Worm (Caenorhabditis elegans) whole organism, mixed stage, embryonic: ENCODE results near the gene elof-1.

Experiments
- M03D4.4 ChIP-seq: sonication (generic microtip); optimal IDR thresholded peaks from 2 replicates; lab custom pipeline; 2017; ENCODE audit warnings: mild to moderate bottlenecking, missing genetic modification characterization, missing compliant biosample characterization
- bed-3 ChIP-seq: fragments of 200-800 bp; sonication (Bioruptor generic); optimal IDR thresholded peaks from 3 replicates; lab custom pipeline; 2018; ENCODE audit warnings: mild to moderate bottlenecking, missing genetic modification characterization, moderate library complexity, missing compliant biosample characterization
- blmp-1 ChIP-seq: fragments of 150-350 bp; optimal IDR thresholded peaks from 2 replicates; lab custom pipeline; 2014; ENCODE audit warnings: missing biosample characterization, missing genetic modification characterization
- ceh-39 ChIP-seq: fragments of 150-350 bp; optimal IDR thresholded peaks from 2 replicates; lab custom pipeline; 2014; ENCODE audit warnings: missing biosample characterization, missing genetic modification characterization
- ceh-43 ChIP-seq: fragments of 200-800 bp; sonication (Bioruptor generic); optimal IDR thresholded peaks from 2 replicates; lab custom pipeline; 2018; ENCODE audit warnings: mild to moderate bottlenecking, missing genetic modification characterization, moderate library complexity, missing compliant biosample characterization
- ceh-83 ChIP-seq: fragments of 200-800 bp; sonication (Bioruptor generic); optimal IDR thresholded peaks from 2 replicates; lab custom pipeline; 2018; ENCODE audit warnings: mild to moderate bottlenecking, missing genetic modification characterization, missing compliant biosample characterization
- ces-1 ChIP-seq: fragments of 150-350 bp; optimal IDR thresholded peaks from 2 replicates; lab custom pipeline; 2014; ENCODE audit warnings: missing biosample characterization, missing genetic modification reagents, missing genetic modification characterization
- cnd-1 ChIP-seq: fragments of 200-800 bp; sonication (Bioruptor generic); optimal IDR thresholded peaks from 2 replicates; lab custom pipeline; 2018; ENCODE audit warnings: mild to moderate bottlenecking, missing genetic modification characterization, missing compliant biosample characterization
- drap-1 ChIP-seq: fragments of 200-800 bp; sonication (Bioruptor generic); optimal IDR thresholded peaks from 3 replicates; lab custom pipeline; 2018; ENCODE audit warnings: mild to moderate bottlenecking, missing genetic modification characterization, missing compliant biosample characterization
- elt-1 ChIP-seq: sonication (generic microtip); optimal IDR thresholded peaks from 2 replicates; lab custom pipeline; 2017; ENCODE audit warnings: missing genetic modification characterization, mild to moderate bottlenecking, missing compliant biosample characterization, antibody characterized with exemption, moderate library complexity, borderline replicate concordance; ENCODE audit not compliant: insufficient read depth
- elt-3 ChIP-seq: fragments of 150-350 bp; optimal IDR thresholded peaks from 2 replicates; lab custom pipeline; 2014; ENCODE audit warnings: missing biosample characterization, missing genetic modification characterization
- flh-1 ChIP-seq: fragments of 200-800 bp; sonication (Bioruptor generic); optimal IDR thresholded peaks from 2 replicates; lab custom pipeline; 2018; ENCODE audit warnings: mild to moderate bottlenecking, missing genetic modification characterization, moderate library complexity, missing compliant biosample characterization
- ham-2 ChIP-seq: fragments of 200-800 bp; sonication (Bioruptor generic); optimal IDR thresholded peaks from 2 replicates; lab custom pipeline; 2018; ENCODE audit warnings: mild to moderate bottlenecking, missing genetic modification characterization, missing compliant biosample characterization
- hlh-1 ChIP-seq: fragments of 150-350 bp; optimal IDR thresholded peaks from 2 replicates; lab custom pipeline; 2014; ENCODE audit warnings: missing biosample characterization, missing genetic modification reagents, missing genetic modification characterization
- lin-13 ChIP-seq: fragments of 150-350 bp; optimal IDR thresholded peaks from 2 replicates; lab custom pipeline; 2014; ENCODE audit warnings: missing biosample characterization, missing genetic modification characterization
- lin-32 ChIP-seq: fragments of 200-800 bp; sonication (Bioruptor generic); optimal IDR thresholded peaks from 2 replicates; lab custom pipeline; 2018; ENCODE audit warnings: mild to moderate bottlenecking, missing genetic modification characterization, missing compliant biosample characterization
- lsy-2 ChIP-seq: fragments of 150-350 bp; optimal IDR thresholded peaks from 2 replicates; lab custom pipeline; 2014; ENCODE audit warnings: missing biosample characterization, missing genetic modification characterization
- mab-5 ChIP-seq: fragments of 150-350 bp; optimal IDR thresholded peaks from 2 replicates; lab custom pipeline; 2014; ENCODE audit warnings: missing biosample characterization, missing genetic modification characterization
- mep-1 ChIP-seq: fragments of 150-350 bp; optimal IDR thresholded peaks from 2 replicates; lab custom pipeline; 2017; ENCODE audit warnings: missing biosample characterization, missing genetic modification reagents, missing genetic modification characterization, inconsistent platforms
- mls-2 ChIP-seq: sonication (generic microtip); optimal IDR thresholded peaks from 2 replicates; lab custom pipeline; 2016; ENCODE audit warnings: mild to moderate bottlenecking, missing genetic modification characterization, moderate library complexity, missing compliant biosample characterization
- nhr-12 ChIP-seq: fragments of 150-350 bp; optimal IDR thresholded peaks from 2 replicates; lab custom pipeline; 2014; ENCODE audit warnings: missing biosample characterization, missing genetic modification characterization
- nhr-2 ChIP-seq: fragments of 150-350 bp; optimal IDR thresholded peaks from 2 replicates; lab custom pipeline; 2014; ENCODE audit warnings: missing biosample characterization, missing genetic modification characterization
- nhr-237 ChIP-seq: fragments of 150-350 bp; optimal IDR thresholded peaks from 2 replicates; lab custom pipeline; 2014; ENCODE audit warnings: missing biosample characterization, missing genetic modification characterization
- nhr-28 ChIP-seq: fragments of 150-350 bp; optimal IDR thresholded peaks from 2 replicates; lab custom pipeline; 2014; ENCODE audit warnings: missing biosample characterization, missing genetic modification characterization
- nhr-76 ChIP-seq: sonication (generic microtip); optimal IDR thresholded peaks from 2 replicates; lab custom pipeline; 2017; ENCODE audit warnings: missing biosample characterization, missing genetic modification characterization
- pha-4 ChIP-seq: fragments of 150-350 bp; optimal IDR thresholded peaks from 2 replicates; lab custom pipeline; 2018; ENCODE audit warnings: missing biosample characterization, missing genetic modification reagents, missing genetic modification characterization
- sem-2 ChIP-seq: fragments of 200-800 bp; sonication (Bioruptor generic); optimal IDR thresholded peaks from 2 replicates; lab custom pipeline; 2018; ENCODE audit warnings: mild to moderate bottlenecking, missing genetic modification characterization, missing compliant biosample characterization
- snpc-4 ChIP-seq: fragments of 150-350 bp; optimal IDR thresholded peaks from 2 replicates; lab custom pipeline; 2014; ENCODE audit warnings: missing biosample characterization, missing genetic modification characterization
- sptf-1 ChIP-seq: sonication (generic microtip); optimal IDR thresholded peaks from 2 replicates; lab custom pipeline; 2017; ENCODE audit warnings: mild to moderate bottlenecking, missing genetic modification characterization, moderate library complexity, missing compliant biosample characterization
- tbx-8 ChIP-seq: fragments of 200-800 bp; sonication (Bioruptor generic); optimal IDR thresholded peaks from 2 replicates; lab custom pipeline; 2018; ENCODE audit warnings: mild to moderate bottlenecking, missing genetic modification characterization, moderate library complexity, missing compliant biosample characterization
- unc-120 ChIP-seq: sonication (generic microtip); optimal IDR thresholded peaks from 2 replicates; lab custom pipeline; 2017; ENCODE audit warnings: missing genetic modification characterization, missing compliant biosample characterization; ENCODE audit not compliant: poor library complexity, severe bottlenecking
- unc-39 ChIP-seq: fragments of 150-350 bp; optimal IDR thresholded peaks from 2 replicates; lab custom pipeline; 2014; ENCODE audit warnings: missing biosample characterization, missing genetic modification characterization
- unc-62 ChIP-seq: fragments of 150-350 bp; optimal IDR thresholded peaks from 2 replicates; lab custom pipeline; 2014; ENCODE audit warnings: missing biosample characterization, missing genetic modification reagents, missing genetic modification characterization
- zip-8 ChIP-seq: fragments of 150-350 bp; optimal IDR thresholded peaks from 2 replicates; lab custom pipeline; 2014; ENCODE audit warnings: missing biosample characterization, missing genetic modification characterization
- ztf-11 ChIP-seq: fragments of 150-350 bp; optimal IDR thresholded peaks from 2 replicates; lab custom pipeline; 2014; ENCODE audit warnings: missing biosample characterization, missing genetic modification characterization

Gene elof-1

DNA sequence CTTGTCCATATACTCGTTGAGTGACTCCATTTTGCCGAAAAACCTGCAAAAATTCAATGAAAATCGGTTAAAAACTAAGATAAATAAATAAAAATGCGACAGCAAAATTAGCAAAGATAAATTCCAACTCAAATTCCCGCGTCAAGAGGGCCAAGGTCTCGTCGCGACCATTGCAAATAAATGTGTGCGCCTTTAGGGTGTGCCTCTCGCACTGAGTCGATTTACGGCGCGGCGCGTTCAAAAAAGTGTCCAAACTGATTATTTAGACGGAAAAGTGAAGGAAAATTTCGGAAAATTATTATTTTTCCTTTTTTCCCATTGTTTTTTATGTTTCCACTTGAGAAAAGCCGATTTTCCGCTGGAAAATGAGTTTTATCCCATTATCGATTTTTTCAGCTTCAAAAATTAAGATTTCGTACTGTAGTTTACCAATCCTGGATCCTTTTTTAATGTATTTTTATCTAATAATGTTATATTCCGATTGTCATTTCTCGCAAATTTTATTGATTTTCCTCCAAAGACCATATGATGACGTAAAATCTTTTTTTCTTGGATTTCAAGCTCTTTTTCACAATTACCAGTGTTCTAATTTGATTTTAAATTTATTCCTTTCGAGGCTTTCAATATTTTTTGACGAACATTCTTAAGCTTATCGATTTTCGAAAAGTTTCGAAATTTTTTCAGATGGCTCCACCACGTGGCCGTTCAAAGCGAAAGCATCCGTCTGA lies 40.7 kb downstream of the elof-1 start, which contains the start of the genes kbp-3 and nurf-1:
Gene kbp-3 (minus strand): TSS at position 43 of the 728 bp plus-strand sequence.
Gene nurf-1 (plus strand): TSS at position 678 of the 728 bp plus-strand sequence.
- no peak for TF ChIP-seq nhr-76 (tag; lab: Kevin White, UChicago)
- TF ChIP-seq unc-120 (tag; lab: Kevin White, UChicago): peak; percentile 56
- no peak for TF ChIP-seq mls-2
- TF ChIP-seq nhr-237: peak; percentile 22
- peak; percentile 18 for TF ChIP-seq unc-62 (GFP tag; lab: Kevin White, UChicago)
- no peak for TF ChIP-seq unc-39 (tag; lab: Kevin White, UChicago)
- TF ChIP-seq drap-1: no peak
- no peak for TF ChIP-seq bed-3
- TF ChIP-seq ces-1: peak; percentile 57
- no peak for TF ChIP-seq nhr-12
- TF ChIP-seq elt-1 (tag; lab: Kevin White, UChicago): no peak
- TF ChIP-seq nhr-28 (tag; lab: Kevin White, UChicago): no peak
- no peak for TF ChIP-seq tbx-8 (GFP tag; lab: Kevin White, UChicago)
- peak; percentile 37 for TF ChIP-seq hlh-1 (tag; lab: Kevin White, UChicago)
- no peak for TF ChIP-seq mab-5 (tag; lab: Kevin White, UChicago)
- peak; percentile 49 for TF ChIP-seq lin-13 (tag; lab: Kevin White, UChicago)
- TF ChIP-seq flh-1 (GFP tag; lab: Kevin White, UChicago): no peak
- TF ChIP-seq cnd-1 (tag; lab: Kevin White, UChicago): peak; percentile 1
- no peak for TF ChIP-seq snpc-4 (tag; lab: Kevin White, UChicago)
- TF ChIP-seq sem-2: no peak
- no peak for TF ChIP-seq ceh-83
- TF ChIP-seq lin-32 (GFP tag; lab: Kevin White, UChicago): no peak
- TF ChIP-seq elt-3 (tag; lab: Kevin White, UChicago): no peak
- no peak for TF ChIP-seq ham-2
- no peak for TF ChIP-seq ztf-11 (tag; lab: Kevin White, UChicago)
- no peak for TF ChIP-seq nhr-2
- TF ChIP-seq M03D4.4: no peak
- TF ChIP-seq lsy-2 (tag; lab: Kevin White, UChicago): peak; percentile 62
- no peak for TF ChIP-seq blmp-1 (tag; lab: Kevin White, UChicago)
- peak; percentile 32 for TF ChIP-seq pha-4
- TF ChIP-seq zip-8 (tag; lab: Kevin White, UChicago): no peak
- no peak for TF ChIP-seq ceh-43 (GFP tag; lab: Kevin White, UChicago)
- TF ChIP-seq sptf-1: peak; percentile 21
- peak; percentile 79 for TF ChIP-seq mep-1 (tag; lab: Kevin White, UChicago)
- peak; percentile 15 for TF ChIP-seq ceh-39 (tag; lab: Kevin White, UChicago)
- TF ChIP-seq, all 35 proteins: peak for 12

ce11 chrII:14393766-14394165 lies 44.2 kb downstream of the elof-1 start:
- no peak for TF ChIP-seq zip-8 (tag; lab: Kevin White, UChicago)
- TF ChIP-seq mls-2: no peak
- no peak for TF ChIP-seq ham-2
- TF ChIP-seq flh-1 (GFP tag; lab: Kevin White, UChicago): no peak
- no peak for TF ChIP-seq cnd-1 (tag; lab: Kevin White, UChicago)
- TF ChIP-seq hlh-1 (tag; lab: Kevin White, UChicago): no peak
- no peak for TF ChIP-seq sptf-1
- no peak for TF ChIP-seq nhr-76 (tag; lab: Kevin White, UChicago)
- TF ChIP-seq tbx-8 (GFP tag; lab: Kevin White, UChicago): no peak
- no peak for TF ChIP-seq ceh-83
- no peak for TF ChIP-seq nhr-12
- TF ChIP-seq bed-3: no peak
- TF ChIP-seq drap-1: no peak
- TF ChIP-seq nhr-28 (tag; lab: Kevin White, UChicago): no peak
- no peak for TF ChIP-seq pha-4
- no peak for TF ChIP-seq lsy-2 (tag; lab: Kevin White, UChicago)
- TF ChIP-seq elt-3 (tag; lab: Kevin White, UChicago): no peak
- TF ChIP-seq nhr-237: no peak
- TF ChIP-seq, all 35 proteins: peak for 0

DNA sequence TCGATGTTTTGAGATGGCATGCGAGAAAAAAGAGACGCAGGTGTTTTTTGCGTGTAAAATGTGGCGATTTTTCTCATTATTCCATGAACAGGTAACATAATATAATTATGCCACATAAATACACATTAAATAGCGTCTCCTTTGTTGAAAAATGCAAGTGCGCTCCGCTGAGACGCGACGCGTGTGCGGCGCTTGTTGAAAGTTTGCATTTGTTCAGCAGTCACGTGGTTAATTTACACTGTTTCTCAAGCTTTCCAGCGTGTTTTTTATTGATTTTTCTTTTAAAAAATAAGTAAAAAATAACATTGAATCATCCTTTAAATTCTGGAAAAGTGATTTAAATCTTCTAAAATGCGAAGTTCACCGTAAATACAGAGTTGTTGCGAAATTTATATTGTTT lies 50.1 kb downstream of the elof-1 start:
- no peak for TF ChIP-seq nhr-12
- TF ChIP-seq nhr-2: peak; percentile 12
- no peak for TF ChIP-seq elt-3 (tag; lab: Kevin White, UChicago)
- TF ChIP-seq lin-32 (GFP tag; lab: Kevin White, UChicago): no peak
- TF ChIP-seq M03D4.4: peak; percentile 2
- TF ChIP-seq mls-2: no peak
- TF ChIP-seq ceh-83: peak; percentile 26
- peak; percentile 69 for TF ChIP-seq lsy-2 (tag; lab: Kevin White, UChicago)
- no peak for TF ChIP-seq cnd-1 (tag; lab: Kevin White, UChicago)
- no peak for TF ChIP-seq drap-1
- no peak for TF ChIP-seq zip-8 (tag; lab: Kevin White, UChicago)
- peak; percentile 52 for TF ChIP-seq ham-2
- peak; percentile 18 for TF ChIP-seq sptf-1
- no peak for TF ChIP-seq mab-5 (tag; lab: Kevin White, UChicago)
- TF ChIP-seq nhr-237: peak; percentile 85
- TF ChIP-seq hlh-1 (tag; lab: Kevin White, UChicago): peak; percentile 54
- TF ChIP-seq blmp-1 (tag; lab: Kevin White, UChicago): no peak
- TF ChIP-seq tbx-8 (GFP tag; lab: Kevin White, UChicago): no peak
- TF ChIP-seq ceh-39 (tag; lab: Kevin White, UChicago): peak; percentile 64
- peak; percentile 95 for TF ChIP-seq pha-4
- TF ChIP-seq mep-1 (tag; lab: Kevin White, UChicago): peak; percentile 82
- TF ChIP-seq flh-1 (GFP tag; lab: Kevin White, UChicago): no peak
- no peak for TF ChIP-seq unc-39 (tag; lab: Kevin White, UChicago)
- no peak for TF ChIP-seq bed-3
- peak; percentile 82 for TF ChIP-seq lin-13 (tag; lab: Kevin White, UChicago)
- TF ChIP-seq ceh-43 (GFP tag; lab: Kevin White, UChicago): peak; percentile 25
- no peak for TF ChIP-seq sem-2
- no peak for TF ChIP-seq elt-1 (tag; lab: Kevin White, UChicago)
- no peak for TF ChIP-seq unc-62 (GFP tag; lab: Kevin White, UChicago)
- no peak for TF ChIP-seq ztf-11 (tag; lab: Kevin White, UChicago)
- no peak for TF ChIP-seq nhr-28 (tag; lab: Kevin White, UChicago)
- TF ChIP-seq nhr-76 (tag; lab: Kevin White, UChicago): no peak
- no peak for TF ChIP-seq snpc-4 (tag; lab: Kevin White, UChicago)
- TF ChIP-seq unc-120 (tag; lab: Kevin White, UChicago): peak; percentile 32
- TF ChIP-seq ces-1: peak; percentile 91
- TF ChIP-seq, all 35 proteins: peak for 15
